Worm (Caenorhabditis elegans): ENCODE data around the gene nep-8.

DNA sequence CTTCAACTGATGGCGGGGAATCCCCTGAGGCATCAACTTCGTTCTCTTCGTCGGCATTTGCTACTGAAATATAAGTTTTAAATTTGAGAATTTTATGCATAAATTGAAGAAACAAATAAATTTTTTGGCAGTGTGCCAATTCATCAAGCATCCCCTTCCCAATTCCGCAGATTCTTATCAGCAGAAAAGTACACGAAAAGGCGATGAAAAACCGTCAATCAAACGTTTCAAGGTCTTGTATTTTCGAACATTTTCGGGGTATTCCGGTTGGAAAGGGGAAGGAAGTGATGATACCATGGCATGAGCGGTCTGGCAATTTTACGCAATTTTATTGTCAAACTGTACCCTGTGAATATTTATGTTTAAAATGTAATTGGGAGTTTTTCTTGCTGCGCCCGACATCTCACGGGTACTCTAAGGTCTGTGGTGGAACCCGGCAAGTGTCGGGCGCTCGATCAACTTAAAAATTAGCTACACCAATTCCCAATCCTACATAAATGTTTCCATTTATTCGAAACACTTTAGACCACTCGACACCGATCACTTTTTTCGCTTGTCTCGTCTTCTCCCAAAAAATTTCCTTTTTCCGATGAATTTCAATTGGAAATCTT, 31.4 kb downstream of the nep-8 start:
- TF ChIP-seq him-1 (tag; optimal IDR thresholded peaks at IDR 0.05), result no peak
- no peak for TF ChIP-seq dao-5 (tag; optimal IDR thresholded peaks at IDR 0.05)

Data from whole organism, L4/young adult.